Worm (Caenorhabditis elegans): ENCODE measurements around the gene T08D10.4.

DNA sequence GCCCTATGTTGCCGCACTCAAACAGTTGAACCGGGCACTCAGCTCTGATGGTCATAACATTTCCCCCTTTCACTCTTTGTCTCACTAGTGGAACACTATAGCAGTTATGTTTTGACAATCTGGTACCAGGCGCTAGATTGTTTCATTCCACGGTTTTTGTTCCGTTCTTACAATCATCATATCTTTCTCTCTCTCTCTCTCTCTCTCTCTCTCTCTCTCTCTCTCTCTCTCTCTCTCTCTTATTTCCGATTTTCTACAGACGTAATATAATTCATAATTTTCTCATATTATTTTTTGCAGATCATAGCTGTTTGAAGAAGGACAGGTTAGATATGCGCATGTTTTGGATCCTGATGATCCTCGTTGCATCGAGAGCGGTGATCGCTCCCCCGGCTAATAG lies 39.3 kb downstream of the T08D10.4 start, which contains the start of gene Y62H9A.12:
- TF ChIP-seq ama-1 (optimal IDR thresholded peaks at IDR 0.05) (no peak), scrt-1 (GFP tag; IDR thresholded peaks at IDR 0.05) (no peak)
